Worm (Caenorhabditis elegans) whole organism, young adult: Measurements from ENCODE around the gene Y66D12A.21.

ENCODE experiments used
- aptf-3 ChIP-seq: fragments of 200-800 bp; sonication (Bioruptor generic); IDR thresholded peaks from 2 replicates; pipeline ENCODE4 v1.3.6; 2022; ENCODE audit warnings: missing genetic modification characterization, missing compliant biosample characterization
- cebp-1 ChIP-seq, 2 experiments: fragments of 200-800 bp in 1 of 2; sonication (Bioruptor generic) in 1 of 2; sonication (generic microtip) in 1 of 2; IDR thresholded peaks in 1 of 2; optimal IDR thresholded peaks in 1 of 2; 2 replicates each; pipeline versions ENCODE4 v1.3.6 to Lab custom; 2017 to 2022; ENCODE audit warnings: missing compliant biosample characterization in 2 of 2, missing genetic modification characterization in 2 of 2, mild to moderate bottlenecking in 1 of 2, missing genetic modification reagents in 1 of 2, moderate library complexity in 1 of 2
- lag-1 ChIP-seq: fragments of 200-800 bp; sonication (Bioruptor generic); IDR thresholded peaks from 2 replicates; pipeline ENCODE4 v1.3.6; 2022; ENCODE audit warnings: missing genetic modification reagents, missing genetic modification characterization, missing compliant biosample characterization
- mel-28 ChIP-seq: sonication (generic microtip); optimal IDR thresholded peaks from 2 replicates; lab custom pipeline; 2016; ENCODE audit warnings: borderline replicate concordance, mild to moderate bottlenecking, missing genetic modification characterization, missing compliant biosample characterization
- nfya-1 ChIP-seq: sonication (generic microtip); optimal IDR thresholded peaks from 2 replicates; lab custom pipeline; 2017; ENCODE audit warnings: antibody characterized with exemption, missing compliant biosample characterization, missing genetic modification characterization, borderline replicate concordance; ENCODE audit not compliant: insufficient read depth
- unc-62 ChIP-seq: fragments of 150-350 bp; optimal IDR thresholded peaks from 2 replicates; lab custom pipeline; 2014; ENCODE audit warnings: missing biosample characterization, missing genetic modification reagents, missing genetic modification characterization

- TF ChIP-seq unc-62 (GFP tag; lab: Kevin White, UChicago): no peak
- TF ChIP-seq aptf-3: no peak
- TF ChIP-seq nfya-1 (tag; lab: Kevin White, UChicago): no peak
- no peak for TF ChIP-seq lag-1 (GFP tag; lab: Robert Waterston, UW)
- no peak for TF ChIP-seq mel-28
- no peak for TF ChIP-seq cebp-1 (GFP tag; IDR thresholded peaks at IDR 0.05; lab: Robert Waterston, UW)
- TF ChIP-seq cebp-1 (tag; optimal IDR thresholded peaks at IDR 0.05; lab: Kevin White, UChicago): no peak
Measured at ce11 chrIII:11465394-11465948, 39.6 kb downstream of the Y66D12A.21 start.
